Worm (Caenorhabditis elegans) whole organism, L2 larva: ENCODE data around the gene F23A7.8.

Experiments
- aly-2 ChIP-seq: fragments of 150-350 bp; optimal IDR thresholded peaks from 2 replicates; lab custom pipeline; 2014; ENCODE audit warnings: missing biosample characterization, missing genetic modification characterization
- ceh-82 ChIP-seq: fragments of 150-350 bp; optimal IDR thresholded peaks from 2 replicates; lab custom pipeline; 2014; ENCODE audit warnings: missing biosample characterization, missing genetic modification characterization
- egl-27 ChIP-seq: sonication (generic microtip); optimal IDR thresholded peaks from 3 replicates; lab custom pipeline; 2017; ENCODE audit warnings: missing biosample characterization, missing genetic modification reagents, missing genetic modification characterization
- lin-11 ChIP-seq: fragments of 150-350 bp; sonication (generic microtip); optimal IDR thresholded peaks from 2 replicates; lab custom pipeline; 2014; ENCODE audit warnings: missing biosample characterization, missing genetic modification characterization, inconsistent platforms, mixed read lengths
- peb-1 ChIP-seq: fragments of 150-350 bp; optimal IDR thresholded peaks from 2 replicates; lab custom pipeline; 2014; ENCODE audit warnings: missing biosample characterization, missing genetic modification characterization
- zag-1 ChIP-seq: fragments of 150-350 bp; optimal IDR thresholded peaks from 2 replicates; lab custom pipeline; 2014; ENCODE audit warnings: missing biosample characterization, missing genetic modification characterization

ce11 chrX:16261993-16262392 lies 48.8 kb downstream of the F23A7.8 start, which contains the start of gene sgk-1:
- no peak for TF ChIP-seq ceh-82 (tag; lab: Kevin White, UChicago)
- no peak for TF ChIP-seq peb-1 (tag; lab: Kevin White, UChicago)
- no peak for TF ChIP-seq zag-1 (tag; lab: Kevin White, UChicago)
- TF ChIP-seq egl-27 (tag; lab: Kevin White, UChicago), result no peak
- no peak for TF ChIP-seq aly-2 (tag; lab: Kevin White, UChicago)
- TF ChIP-seq lin-11 (tag; lab: Kevin White, UChicago), result no peak
